Worm (Caenorhabditis elegans) whole organism, L1 larva: Measurements from ENCODE around the gene dpm-1.

ENCODE experiments used
- C04F5.9 ChIP-seq: sonication (generic microtip); optimal IDR thresholded peaks from 2 replicates; lab custom pipeline; 2016; ENCODE audit warnings: missing genetic modification characterization, missing compliant biosample characterization
- C16A3.4 ChIP-seq: fragments of 150-350 bp; optimal IDR thresholded peaks from 2 replicates; lab custom pipeline; 2014; ENCODE audit warnings: missing biosample characterization, missing genetic modification characterization
- F16B12.6 ChIP-seq: fragments of 150-350 bp; optimal IDR thresholded peaks from 2 replicates; lab custom pipeline; 2014; ENCODE audit warnings: missing biosample characterization, missing genetic modification characterization
- Y116A8C.19 ChIP-seq: sonication (generic microtip); optimal IDR thresholded peaks from 2 replicates; lab custom pipeline; 2016; ENCODE audit warnings: missing compliant biosample characterization, missing genetic modification characterization, borderline replicate concordance
- aly-2 ChIP-seq: fragments of 150-350 bp; optimal IDR thresholded peaks from 2 replicates; lab custom pipeline; 2014; ENCODE audit warnings: missing biosample characterization, missing genetic modification characterization
- ama-1 ChIP-seq: fragments of 150-350 bp; optimal IDR thresholded peaks from 2 replicates; lab custom pipeline; 2014
- blmp-1 ChIP-seq: fragments of 150-350 bp; optimal IDR thresholded peaks from 2 replicates; lab custom pipeline; 2014; ENCODE audit warnings: missing biosample characterization, missing genetic modification characterization
- ceh-63 ChIP-seq: fragments of 200-800 bp; sonication (Bioruptor generic); optimal IDR thresholded peaks from 2 replicates; lab custom pipeline; 2018; ENCODE audit warnings: mild to moderate bottlenecking, missing genetic modification characterization, missing compliant biosample characterization
- ceh-82 ChIP-seq, 3 experiments: fragments of 150-350 bp in 1 of 3; sonication (generic microtip) in 2 of 3; optimal IDR thresholded peaks; 2 replicates each; lab custom pipeline; 2014 to 2017; ENCODE audit warnings: missing biosample characterization in 3 of 3, missing genetic modification characterization in 3 of 3
- ceh-90 ChIP-seq: sonication (generic microtip); optimal IDR thresholded peaks from 2 replicates; lab custom pipeline; 2016; ENCODE audit warnings: missing genetic modification characterization, missing compliant biosample characterization
- ces-1 ChIP-seq: fragments of 150-350 bp; optimal IDR thresholded peaks from 2 replicates; lab custom pipeline; 2014; ENCODE audit warnings: missing biosample characterization, missing genetic modification reagents, missing genetic modification characterization
- efl-1 ChIP-seq, 4 experiments: fragments of 150-350 bp; optimal IDR thresholded peaks in 3 of 4; peaks in 1 of 4; 1 replicate in 1 of 4; 2 replicates in 3 of 4; lab custom pipeline; 2014; ENCODE audit warnings: missing biosample characterization in 2 of 4, missing genetic modification characterization in 2 of 4, missing genetic modification reagents in 2 of 4
- egl-13 ChIP-seq: sonication (generic microtip); optimal IDR thresholded peaks from 2 replicates; lab custom pipeline; 2016; ENCODE audit warnings: missing genotype, missing genetic modification reagents, missing genetic modification characterization, missing compliant biosample characterization
- elt-2 ChIP-seq: sonication (generic microtip); optimal IDR thresholded peaks from 2 replicates; lab custom pipeline; 2016; ENCODE audit warnings: missing genetic modification characterization, mild to moderate bottlenecking, inconsistent platforms, missing compliant biosample characterization, missing genetic modification reagents
- fkh-10 ChIP-seq: sonication (generic microtip); optimal IDR thresholded peaks from 2 replicates; lab custom pipeline; 2017; ENCODE audit warnings: missing biosample characterization, missing genetic modification reagents, missing genetic modification characterization
- fkh-4 ChIP-seq: sonication (generic microtip); optimal IDR thresholded peaks from 2 replicates; lab custom pipeline; 2016; ENCODE audit warnings: missing compliant biosample characterization, missing genetic modification characterization, borderline replicate concordance
- fos-1 ChIP-seq: fragments of 150-350 bp; optimal IDR thresholded peaks from 2 replicates; lab custom pipeline; 2014; ENCODE audit warnings: missing biosample characterization, missing genetic modification characterization
- hlh-4 ChIP-seq: sonication (generic microtip); optimal IDR thresholded peaks from 2 replicates; lab custom pipeline; 2016; ENCODE audit warnings: mild to moderate bottlenecking, missing genetic modification characterization, missing compliant biosample characterization
- irx-1 ChIP-seq: sonication (generic microtip); optimal IDR thresholded peaks from 2 replicates; lab custom pipeline; 2016; ENCODE audit warnings: missing genetic modification characterization, missing compliant biosample characterization
- isw-1 ChIP-seq: fragments of 200-800 bp; sonication (Bioruptor generic); IDR thresholded peaks from 2 replicates; pipeline ENCODE4 v1.3.6; 2022; ENCODE audit warnings: missing genetic modification characterization, missing compliant biosample characterization
- lin-13 ChIP-seq: fragments of 150-350 bp; optimal IDR thresholded peaks from 2 replicates; lab custom pipeline; 2014; ENCODE audit warnings: missing biosample characterization, missing genetic modification reagents, missing genetic modification characterization
- lin-14 ChIP-seq: fragments of 200-800 bp; sonication (Bioruptor generic); optimal IDR thresholded peaks from 2 replicates; lab custom pipeline; 2018; ENCODE audit warnings: mild to moderate bottlenecking, missing genetic modification characterization, moderate library complexity, missing compliant biosample characterization
- lin-15B ChIP-seq: fragments of 150-350 bp; sonication (generic microtip); optimal IDR thresholded peaks from 3 replicates; lab custom pipeline; 2014; ENCODE audit warnings: missing biosample characterization, missing genetic modification characterization
- mab-9 ChIP-seq: fragments of 200-800 bp; sonication (Bioruptor generic); IDR thresholded peaks from 2 replicates; pipeline ENCODE4 v1.3.6; 2022; ENCODE audit warnings: missing genetic modification reagents, missing genetic modification characterization, missing compliant biosample characterization
- mdl-1 ChIP-seq, 2 experiments: fragments of 150-350 bp; optimal IDR thresholded peaks; 2 replicates each; lab custom pipeline; 2014 to 2017; ENCODE audit warnings: missing biosample characterization in 2 of 2, missing genetic modification characterization in 2 of 2, inconsistent platforms in 1 of 2
- mef-2 ChIP-seq: fragments of 150-350 bp; optimal IDR thresholded peaks from 2 replicates; lab custom pipeline; 2014; ENCODE audit warnings: missing biosample characterization, missing genetic modification characterization
- nhr-11 ChIP-seq: fragments of 150-350 bp; optimal IDR thresholded peaks from 2 replicates; lab custom pipeline; 2014; ENCODE audit warnings: missing biosample characterization, missing genetic modification characterization
- nhr-19 ChIP-seq: fragments of 200-800 bp; sonication (Bioruptor generic); conservative IDR thresholded peaks from 2 replicates; pipeline ENCODE4 v1.3.6; 2022; ENCODE audit warnings: missing genetic modification characterization, missing compliant biosample characterization
- nhr-20 ChIP-seq: sonication (generic microtip); optimal IDR thresholded peaks from 2 replicates; lab custom pipeline; 2016; ENCODE audit warnings: mild to moderate bottlenecking, missing genetic modification characterization, missing compliant biosample characterization
- nhr-237 ChIP-seq: fragments of 150-350 bp; optimal IDR thresholded peaks from 2 replicates; lab custom pipeline; 2014; ENCODE audit warnings: missing biosample characterization, missing genetic modification characterization
- nhr-71 ChIP-seq: sonication (generic microtip); optimal IDR thresholded peaks from 2 replicates; lab custom pipeline; 2016; ENCODE audit warnings: mild to moderate bottlenecking, missing genetic modification characterization, moderate library complexity, missing compliant biosample characterization
- nhr-77 ChIP-seq: fragments of 150-350 bp; optimal IDR thresholded peaks from 2 replicates; lab custom pipeline; 2014; ENCODE audit warnings: missing biosample characterization, missing genetic modification characterization
- pqm-1 ChIP-seq: sonication (generic microtip); optimal IDR thresholded peaks from 3 replicates; lab custom pipeline; 2017; ENCODE audit warnings: missing biosample characterization, missing genetic modification characterization
- rnt-1 ChIP-seq: sonication (generic microtip); optimal IDR thresholded peaks from 2 replicates; lab custom pipeline; 2016; ENCODE audit warnings: mild to moderate bottlenecking, missing genetic modification characterization, moderate library complexity, missing compliant biosample characterization
- skn-1 ChIP-seq: fragments of 150-350 bp; optimal IDR thresholded peaks from 2 replicates; lab custom pipeline; 2014; ENCODE audit warnings: missing biosample characterization, missing genetic modification characterization
- snpc-4 ChIP-seq: fragments of 150-350 bp; optimal IDR thresholded peaks from 2 replicates; lab custom pipeline; 2014; ENCODE audit warnings: missing biosample characterization, missing genetic modification characterization
- snu-23 ChIP-seq: sonication (generic microtip); optimal IDR thresholded peaks from 2 replicates; lab custom pipeline; 2016; ENCODE audit warnings: missing genetic modification characterization, missing compliant biosample characterization
- sox-4 ChIP-seq: sonication (generic microtip); optimal IDR thresholded peaks from 2 replicates; lab custom pipeline; 2016; ENCODE audit warnings: missing genetic modification characterization, missing compliant biosample characterization
- tlp-1 ChIP-seq: fragments of 150-350 bp; optimal IDR thresholded peaks from 2 replicates; lab custom pipeline; 2014; ENCODE audit warnings: missing biosample characterization, missing genetic modification characterization
- unc-130 ChIP-seq: fragments of 150-350 bp; optimal IDR thresholded peaks from 2 replicates; lab custom pipeline; 2017; ENCODE audit warnings: missing biosample characterization, missing genetic modification characterization, inconsistent platforms
- unc-30 ChIP-seq: sonication (generic microtip); optimal IDR thresholded peaks from 2 replicates; lab custom pipeline; 2017; ENCODE audit warnings: missing biosample characterization, missing genetic modification characterization
- unc-86 ChIP-seq: sonication (generic microtip); optimal IDR thresholded peaks from 2 replicates; lab custom pipeline; 2016; ENCODE audit warnings: missing genetic modification characterization, missing compliant biosample characterization
- xbp-1 ChIP-seq: sonication (generic microtip); optimal IDR thresholded peaks from 2 replicates; lab custom pipeline; 2016; ENCODE audit warnings: missing genetic modification characterization, missing compliant biosample characterization
- zag-1 ChIP-seq: fragments of 150-350 bp; optimal IDR thresholded peaks from 2 replicates; lab custom pipeline; 2014; ENCODE audit warnings: missing biosample characterization, missing genetic modification characterization
- zip-4 ChIP-seq: fragments of 200-800 bp; sonication (Bioruptor generic); optimal IDR thresholded peaks from 2 replicates; lab custom pipeline; 2018; ENCODE audit warnings: mild to moderate bottlenecking, missing genetic modification characterization, moderate library complexity, missing compliant biosample characterization
- ztf-11 ChIP-seq, 2 experiments: sonication (generic microtip); optimal IDR thresholded peaks; 2 replicates each; lab custom pipeline; 2016 to 2017; ENCODE audit warnings: missing genetic modification characterization in 2 of 2, missing biosample characterization in 1 of 2, missing compliant biosample characterization in 1 of 2
- ztf-4 ChIP-seq: fragments of 150-350 bp; optimal IDR thresholded peaks from 2 replicates; lab custom pipeline; 2014; ENCODE audit warnings: missing biosample characterization, missing genetic modification characterization

Gene dpm-1

DNA sequence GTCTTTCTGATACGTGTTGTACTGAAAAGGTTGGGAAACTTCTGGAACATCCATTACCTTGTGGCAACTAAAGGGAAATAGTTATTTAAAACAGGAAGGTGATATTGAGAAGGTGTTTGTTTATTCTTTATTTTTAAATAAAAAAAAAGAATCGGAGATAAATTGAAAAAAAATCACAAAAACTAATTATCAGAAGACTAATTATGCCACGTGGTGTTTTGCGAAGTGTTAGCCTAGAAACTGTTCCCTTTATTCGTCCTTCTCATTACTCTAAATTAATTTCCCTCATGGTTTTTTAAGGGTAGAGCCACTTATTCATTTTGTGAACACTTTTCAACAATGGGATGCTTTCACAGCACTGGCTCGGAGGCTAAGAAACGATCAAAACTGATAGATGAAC, 44.1 kb upstream of the dpm-1 start, which contains the start of gene gpa-4:
gpa-4 (plus strand) TSS at position 301 of the 400 bp plus-strand sequence.
- TF ChIP-seq nhr-19 (GFP tag; lab: Robert Waterston, UW) (no peak), xbp-1 (no peak), C04F5.9 (tag; lab: Kevin White, UChicago) (no peak), fkh-4 (tag; lab: Kevin White, UChicago) (no peak), unc-30 (tag; lab: Kevin White, UChicago) (no peak)
- TF ChIP-seq, all 84 proteins: peak for 0

ce11 chrIV:408892-409291, 36.6 kb upstream of the dpm-1 start:
- TF ChIP-seq zip-4 (GFP tag; lab: Kevin White, UChicago) (no peak), tlp-1 (tag; lab: Kevin White, UChicago) (peak; percentile 22), elt-2 (tag; lab: Kevin White, UChicago) (peak; percentile 28)
- TF ChIP-seq, all 84 proteins: peak for 2

DNA sequence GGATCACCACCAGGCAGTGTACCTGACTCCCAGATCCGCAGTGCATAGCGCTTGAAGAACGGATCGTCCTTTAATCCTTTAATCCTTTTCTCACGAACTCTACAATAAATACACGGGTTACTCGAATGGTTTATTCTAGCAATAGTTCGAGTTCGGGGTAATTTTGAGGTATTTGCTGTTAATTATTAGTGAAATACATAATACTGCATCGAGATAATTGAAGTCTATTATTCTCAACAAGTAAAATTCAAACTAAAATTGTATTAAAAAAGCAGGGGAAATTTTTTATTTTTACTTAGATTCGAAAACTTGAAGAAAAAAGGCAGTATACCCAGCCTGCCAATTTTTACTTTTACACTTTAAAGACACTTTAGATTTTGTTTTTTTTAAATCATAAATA, 35.5 kb upstream of the dpm-1 start, which contains the start of gene kgb-1:
kgb-1 (minus strand) TSS at position 101 of the 400 bp plus-strand sequence.
- TF ChIP-seq lin-13 (GFP tag; lab: Kevin White, UChicago) (no peak), lin-14 (GFP tag; lab: Kevin White, UChicago) (no peak), zag-1 (tag; lab: Kevin White, UChicago) (no peak), ztf-4 (tag; lab: Kevin White, UChicago) (no peak), ztf-11 (tag; optimal IDR thresholded peaks at IDR 0.05; lab: Kevin White, UChicago) (no peak), fkh-4 (tag; lab: Kevin White, UChicago) (no peak), irx-1 (tag; lab: Kevin White, UChicago) (no peak), egl-13 (tag; lab: Kevin White, UChicago) (no peak), xbp-1 (no peak), mab-9 (GFP tag; lab: Robert Waterston, UW) (no peak), F16B12.6 (tag; lab: Kevin White, UChicago) (no peak), nhr-237 (tag; lab: Kevin White, UChicago) (no peak), nhr-20 (tag; lab: Kevin White, UChicago) (no peak), rnt-1 (tag; lab: Kevin White, UChicago) (no peak), unc-130 (no peak), ama-1 (lab: Kevin White, UChicago) (no peak)

DNA sequence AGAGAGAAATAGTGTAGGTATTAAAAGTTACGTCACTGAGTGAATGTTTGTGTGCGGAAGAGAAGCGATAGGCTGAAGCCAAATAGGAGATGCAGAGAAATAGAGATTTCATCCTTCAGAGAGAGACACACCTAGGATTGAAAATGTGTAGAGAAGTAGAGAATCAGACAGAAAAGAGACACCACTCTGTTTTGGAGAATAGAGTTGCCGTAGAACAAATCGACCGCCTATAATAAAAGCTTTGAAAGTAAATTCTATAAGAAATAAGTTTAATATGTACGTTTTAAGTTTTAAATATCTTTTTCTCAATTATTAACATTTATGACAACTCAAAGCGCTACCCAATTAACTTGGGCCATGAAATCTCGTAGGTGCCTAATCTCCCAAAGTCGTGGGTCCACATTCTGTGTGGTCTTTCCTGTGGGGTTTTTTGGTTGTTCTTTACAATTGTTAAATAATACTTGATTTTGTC, 35.0 kb upstream of the dpm-1 start, which contains the start of gene T07A9.12:
T07A9.12 (plus strand) TSS at position 448 of the 472 bp plus-strand sequence.
- peak; percentile 77 for TF ChIP-seq fos-1
- peak; percentile 76 to 84 for TF ChIP-seq efl-1 (optimal IDR thresholded peaks at IDR 0.05; lab: Kevin White, UChicago)
- TF ChIP-seq efl-1 (GFP tag; optimal IDR thresholded peaks at IDR 0.05 in 1 of 2; lab: Kevin White, UChicago), result peak; percentile 41 to 92
- no peak for TF ChIP-seq nhr-11 (tag; lab: Kevin White, UChicago)
- peak; percentile 54 for TF ChIP-seq egl-13 (tag; lab: Kevin White, UChicago)
- TF ChIP-seq mef-2 (tag; lab: Kevin White, UChicago), result peak; percentile 23
- peak; percentile 73 for TF ChIP-seq nhr-19 (GFP tag; lab: Robert Waterston, UW)
- peak; percentile 44 for TF ChIP-seq skn-1 (tag; lab: Kevin White, UChicago)
- peak; percentile 47 for TF ChIP-seq isw-1 (GFP tag; lab: Robert Waterston, UW)
- peak; percentile 69 for TF ChIP-seq lin-13 (GFP tag; lab: Kevin White, UChicago)
- TF ChIP-seq ceh-90 (tag; lab: Kevin White, UChicago), result peak; percentile 33
- TF ChIP-seq sox-4 (tag; lab: Kevin White, UChicago), result peak; percentile 55
- peak; percentile 0 for TF ChIP-seq pqm-1 (tag; lab: Kevin White, UChicago)
- no peak for TF ChIP-seq hlh-4 (tag; lab: Kevin White, UChicago)
- TF ChIP-seq nhr-71 (tag; lab: Kevin White, UChicago), result peak; percentile 90
- peak; percentile 3 to 70 (median 64) for TF ChIP-seq ceh-82 (tag; optimal IDR thresholded peaks at IDR 0.05; lab: Kevin White, UChicago)
- TF ChIP-seq ceh-63 (GFP tag; lab: Kevin White, UChicago), result no peak
- TF ChIP-seq fkh-10 (GFP tag; lab: Kevin White, UChicago), result peak; percentile 5
- TF ChIP-seq ztf-11 (tag; optimal IDR thresholded peaks at IDR 0.05; lab: Kevin White, UChicago), result peak in 1 of 2 experiments; percentile 43
- peak; percentile 55 for TF ChIP-seq nhr-77 (tag; lab: Kevin White, UChicago)
- no peak for TF ChIP-seq ces-1
- TF ChIP-seq C16A3.4 (tag; lab: Kevin White, UChicago), result peak; percentile 85
- TF ChIP-seq rnt-1 (tag; lab: Kevin White, UChicago), result peak; percentile 82
- peak; percentile 91 for TF ChIP-seq snu-23
- TF ChIP-seq snpc-4, result no peak
- TF ChIP-seq lin-15B (tag; lab: Kevin White, UChicago), result peak; percentile 17
- TF ChIP-seq Y116A8C.19, result peak; percentile 41
- TF ChIP-seq unc-86, result peak; percentile 51
- peak; percentile 32 for TF ChIP-seq blmp-1
- peak; percentile 36 for TF ChIP-seq aly-2 (tag; lab: Kevin White, UChicago)
- TF ChIP-seq mdl-1 (tag; optimal IDR thresholded peaks at IDR 0.05; lab: Kevin White, UChicago), result peak in 1 of 2 experiments; percentile 50
